Worm (Caenorhabditis elegans): ENCODE results near the gene cyn-8.

- TF ChIP-seq ama-1 (optimal IDR thresholded peaks at IDR 0.05): no peak
- no peak for TF ChIP-seq aly-1 (tag; optimal IDR thresholded peaks at IDR 0.05)
- TF ChIP-seq tbx-11 (GFP tag; IDR thresholded peaks at IDR 0.05): no peak
- TF ChIP-seq hnd-1 (tag; optimal IDR thresholded peaks at IDR 0.05): no peak
These were observed 20.8 kb upstream of the cyn-8 start for ce11 chrX:8890251-8890755.
